Worm (Caenorhabditis elegans): Measurements from ENCODE around the gene asb-2.

The asb-2 gene

ce11 chrX:4462390-4462789, 7.2 kb upstream of the asb-2 start, which contains the start of gene atg-16.1:
TSS of gene atg-16.1 (minus strand) at chrX:4462465.
- no peak for TF ChIP-seq egl-27 (tag; optimal IDR thresholded peaks at IDR 0.05)
- peak; percentile 40 for TF ChIP-seq fos-1 (tag; optimal IDR thresholded peaks at IDR 0.05)
- no peak for TF ChIP-seq unc-62 (GFP tag; optimal IDR thresholded peaks at IDR 0.05)
- TF ChIP-seq nhr-129 (tag; optimal IDR thresholded peaks at IDR 0.05) = peak; percentile 60
- no peak for TF ChIP-seq ama-1 (optimal IDR thresholded peaks at IDR 0.05)
- peak; percentile 20 for TF ChIP-seq nhr-21 (tag; optimal IDR thresholded peaks at IDR 0.05)
- no peak for TF ChIP-seq mab-5 (tag; optimal IDR thresholded peaks at IDR 0.05)
- no peak for TF ChIP-seq dmd-4 (tag; optimal IDR thresholded peaks at IDR 0.05)
- TF ChIP-seq unc-55 (GFP tag; optimal IDR thresholded peaks at IDR 0.05) = peak; percentile 65
- no peak for TF ChIP-seq ztf-4 (tag; optimal IDR thresholded peaks at IDR 0.05)
- peak; percentile 24 for TF ChIP-seq sma-3 (GFP tag; optimal IDR thresholded peaks at IDR 0.05)
- no peak for TF ChIP-seq sem-4 (tag; optimal IDR thresholded peaks at IDR 0.05)
- TF ChIP-seq C34F6.9 (tag; optimal IDR thresholded peaks at IDR 0.05) = peak; percentile 79
- peak; percentile 58 for TF ChIP-seq nhr-25 (tag; optimal IDR thresholded peaks at IDR 0.05)
- TF ChIP-seq snpc-4 (tag; optimal IDR thresholded peaks at IDR 0.05) = peak; percentile 13
- no peak for TF ChIP-seq elt-3 (tag; optimal IDR thresholded peaks at IDR 0.05)
- peak; percentile 44 for TF ChIP-seq sma-9 (GFP tag; optimal IDR thresholded peaks at IDR 0.05)
- no peak for TF ChIP-seq sma-9 (tag; optimal IDR thresholded peaks at IDR 0.05)
- TF ChIP-seq crh-2 (tag; optimal IDR thresholded peaks at IDR 0.05) = peak; percentile 67
- no peak for TF ChIP-seq ZK546.5 (tag; optimal IDR thresholded peaks at IDR 0.05)
- peak; percentile 38 for TF ChIP-seq lin-13 (GFP tag; optimal IDR thresholded peaks at IDR 0.05)
- TF ChIP-seq mbf-1 (tag; optimal IDR thresholded peaks at IDR 0.05) = no peak
- peak; percentile 43 for TF ChIP-seq F13H6.1 (tag; optimal IDR thresholded peaks at IDR 0.05)
- TF ChIP-seq lsy-2 (tag; optimal IDR thresholded peaks at IDR 0.05) = peak in 1 of 2 experiments; percentile 75
- no peak for TF ChIP-seq nhr-12 (tag; optimal IDR thresholded peaks at IDR 0.05)
- peak; percentile 14 for TF ChIP-seq gmeb-1 (tag; optimal IDR thresholded peaks at IDR 0.05)

ce11 chrX:4464367-4464766, 5.2 kb upstream of the asb-2 start:
- TF ChIP-seq nhr-237 (tag; optimal IDR thresholded peaks at IDR 0.05) = no peak
- no peak for TF ChIP-seq nhr-25 (tag; optimal IDR thresholded peaks at IDR 0.05)
- TF ChIP-seq mbf-1 (tag; optimal IDR thresholded peaks at IDR 0.05) = no peak
- no peak for TF ChIP-seq mdl-1 (tag; optimal IDR thresholded peaks at IDR 0.05)
- no peak for TF ChIP-seq unc-62 (GFP tag; optimal IDR thresholded peaks at IDR 0.05)
- TF ChIP-seq nhr-21 (tag; optimal IDR thresholded peaks at IDR 0.05) = no peak
- no peak for TF ChIP-seq blmp-1 (tag; optimal IDR thresholded peaks at IDR 0.05; ENCODE audit: insufficient read depth)

ce11 chrX:4466218-4466617, 3.3 kb upstream of the asb-2 start, which contains the start of gene nmur-3:
TSS of gene nmur-3 (plus strand) at chrX:4466518.
- TF ChIP-seq ceh-16 (tag; optimal IDR thresholded peaks at IDR 0.05) (no peak), mab-5 (tag; optimal IDR thresholded peaks at IDR 0.05) (no peak), snpc-4 (tag; optimal IDR thresholded peaks at IDR 0.05) (no peak), lin-13 (GFP tag; optimal IDR thresholded peaks at IDR 0.05) (no peak), mbf-1 (tag; optimal IDR thresholded peaks at IDR 0.05) (no peak), blmp-1 (tag; optimal IDR thresholded peaks at IDR 0.05; ENCODE audit: insufficient read depth) (no peak), lsy-2 (tag; optimal IDR thresholded peaks at IDR 0.05) (no peak), unc-39 (tag; optimal IDR thresholded peaks at IDR 0.05) (no peak)

ce11 chrX:4478503-4478902, 8.9 kb downstream of the asb-2 start:
- TF ChIP-seq fos-1 (tag; optimal IDR thresholded peaks at IDR 0.05) (peak; percentile 99), peb-1 (tag; optimal IDR thresholded peaks at IDR 0.05) (no peak), crh-2 (tag; optimal IDR thresholded peaks at IDR 0.05) (peak; percentile 41)

DNA sequence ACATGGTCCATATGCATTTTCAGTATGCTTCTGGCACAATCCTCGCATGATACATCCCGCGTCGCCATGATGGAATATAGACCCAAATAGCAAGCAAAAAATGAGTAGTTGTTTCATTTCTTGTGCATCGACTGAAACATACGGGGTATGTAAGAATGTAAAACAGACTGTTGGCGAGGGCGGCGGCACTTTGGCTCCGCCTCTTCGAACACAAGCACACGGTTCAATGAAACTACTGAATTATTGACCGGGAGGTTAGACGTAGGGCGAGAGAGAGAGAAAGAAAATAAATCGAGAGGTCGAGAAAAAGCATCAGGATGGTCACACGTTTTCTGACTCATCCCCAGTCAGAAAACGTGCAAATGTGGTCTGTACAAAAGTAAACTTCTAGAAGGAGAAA, 10.4 kb downstream of the asb-2 start:
- no peak for TF ChIP-seq sma-9 (GFP tag; optimal IDR thresholded peaks at IDR 0.05)
- no peak for TF ChIP-seq sma-9 (tag; optimal IDR thresholded peaks at IDR 0.05)
- TF ChIP-seq blmp-1 (tag; optimal IDR thresholded peaks at IDR 0.05; ENCODE audit: insufficient read depth) = no peak
- no peak for TF ChIP-seq unc-55 (GFP tag; optimal IDR thresholded peaks at IDR 0.05)
- no peak for TF ChIP-seq nhr-237 (tag; optimal IDR thresholded peaks at IDR 0.05)
- TF ChIP-seq nhr-6 (tag; optimal IDR thresholded peaks at IDR 0.05) = no peak
- no peak for TF ChIP-seq sem-4 (tag; optimal IDR thresholded peaks at IDR 0.05)
- TF ChIP-seq R02D3.7 (tag; optimal IDR thresholded peaks at IDR 0.05) = no peak
